Fruit fly (Drosophila melanogaster) whole organism, embryonic: ENCODE results near the gene CG43294.

Experiments
- CG10147 ChIP-seq: fragments of 200-800 bp; sonication (Bioruptor generic); optimal IDR thresholded peaks from 2 replicates; lab custom pipeline; 2019; ENCODE audit warnings: missing biosample characterization, mild to moderate bottlenecking, missing genetic modification characterization, moderate library complexity
- CG11696 ChIP-seq: fragments of 200-800 bp; sonication (Bioruptor generic); IDR thresholded peaks from 2 replicates; pipeline ENCODE4 v1.3.6; 2022; ENCODE audit warnings: missing biosample characterization, missing genetic modification characterization
- CG12155 ChIP-seq: fragments of 200-800 bp; sonication (Bioruptor generic); optimal IDR thresholded peaks from 3 replicates; lab custom pipeline; 2016; ENCODE audit warnings: missing biosample characterization, missing genetic modification characterization
- CG12219 ChIP-seq: fragments of 200-800 bp; sonication (Bioruptor generic); optimal IDR thresholded peaks from 3 replicates; lab custom pipeline; 2018; ENCODE audit warnings: missing biosample characterization, mild to moderate bottlenecking, missing genetic modification characterization
- CG12391 ChIP-seq: fragments of 200-800 bp; sonication (Bioruptor generic); optimal IDR thresholded peaks from 3 replicates; lab custom pipeline; 2018; ENCODE audit warnings: missing biosample characterization, mild to moderate bottlenecking, missing genetic modification characterization, moderate library complexity
- CG14441 ChIP-seq: fragments of 200-800 bp; sonication (Bioruptor generic); IDR thresholded peaks from 2 replicates; pipeline ENCODE4 v1.3.6; 2022; ENCODE audit warnings: missing biosample characterization, missing genetic modification characterization
- CG1647 ChIP-seq: fragments of 200-800 bp; sonication (Bioruptor generic); optimal IDR thresholded peaks from 3 replicates; lab custom pipeline; 2016; ENCODE audit warnings: missing biosample characterization, missing genetic modification characterization
- CG16813 ChIP-seq: fragments of 200-800 bp; sonication (Bioruptor generic); IDR thresholded peaks from 3 replicates; pipeline ENCODE4 v1.3.6; 2022; ENCODE audit warnings: missing biosample characterization, missing genetic modification characterization; ENCODE audit not compliant: partially characterized antibody
- CG2712 ChIP-seq: fragments of 200-800 bp; optimal IDR thresholded peaks from 3 replicates; lab custom pipeline; 2019; ENCODE audit warnings: missing biosample characterization, mild to moderate bottlenecking, missing genetic modification characterization, moderate library complexity
- CG2889 ChIP-seq: fragments of 200-800 bp; sonication (Bioruptor generic); IDR thresholded peaks from 3 replicates; pipeline ENCODE4 v1.3.6; 2022; ENCODE audit warnings: missing biosample characterization, missing genetic modification characterization
- CG30431 ChIP-seq: fragments of 200-800 bp; sonication (Bioruptor generic); optimal IDR thresholded peaks from 2 replicates; lab custom pipeline; 2017; ENCODE audit warnings: missing biosample characterization, missing genetic modification characterization
- CG31365 ChIP-seq: fragments of 200-800 bp; sonication (Bioruptor generic); optimal IDR thresholded peaks from 2 replicates; lab custom pipeline; 2018; ENCODE audit warnings: missing biosample characterization, mild to moderate bottlenecking, missing genetic modification characterization
- CG34224 ChIP-seq: fragments of 200-800 bp; sonication (Bioruptor generic); IDR thresholded peaks from 3 replicates; pipeline ENCODE4 v1.3.6; 2022; ENCODE audit warnings: missing biosample characterization, missing genetic modification characterization; ENCODE audit not compliant: partially characterized antibody
- CG3726 ChIP-seq: fragments of 200-800 bp; sonication (Bioruptor generic); IDR thresholded peaks from 3 replicates; pipeline ENCODE4, ENCODE4 v1.3.6; 2022; ENCODE audit warnings: missing biosample characterization, missing genetic modification characterization
- CG4707 ChIP-seq: fragments of 200-800 bp; sonication (Bioruptor generic); optimal IDR thresholded peaks from 2 replicates; lab custom pipeline; 2018; ENCODE audit warnings: missing biosample characterization, mild to moderate bottlenecking, missing genetic modification characterization, moderate library complexity
- CG6654 ChIP-seq: fragments of 200-800 bp; sonication (Bioruptor generic); optimal IDR thresholded peaks from 2 replicates; lab custom pipeline; 2017; ENCODE audit warnings: missing biosample characterization, mild to moderate bottlenecking, missing genetic modification characterization
- CG7271 ChIP-seq: fragments of 200-800 bp; sonication (Bioruptor generic); optimal IDR thresholded peaks from 2 replicates; lab custom pipeline; 2018; ENCODE audit warnings: missing biosample characterization, mild to moderate bottlenecking, missing genetic modification characterization, moderate library complexity
- CG7987 ChIP-seq: fragments of 200-800 bp; sonication (Bioruptor generic); optimal IDR thresholded peaks from 2 replicates; lab custom pipeline; 2018; ENCODE audit warnings: missing biosample characterization, mild to moderate bottlenecking, missing genetic modification characterization, moderate library complexity
- CG8281 ChIP-seq: fragments of 200-800 bp; sonication (Bioruptor generic); optimal IDR thresholded peaks from 2 replicates; lab custom pipeline; 2018; ENCODE audit warnings: missing biosample characterization, mild to moderate bottlenecking, missing genetic modification characterization, moderate library complexity
- CG9817 ChIP-seq: fragments of 200-800 bp; sonication (Bioruptor generic); optimal IDR thresholded peaks from 2 replicates; lab custom pipeline; 2018; ENCODE audit warnings: missing biosample characterization, mild to moderate bottlenecking, missing genetic modification characterization, moderate library complexity
- CHES-1-like ChIP-seq: fragments of 200-800 bp; sonication (Bioruptor generic); optimal IDR thresholded peaks from 2 replicates; lab custom pipeline; 2016; ENCODE audit warnings: missing biosample characterization, missing genetic modification characterization
- CoRest ChIP-seq: fragments of 200-800 bp; sonication (Bioruptor generic); optimal IDR thresholded peaks from 3 replicates; lab custom pipeline; 2018; ENCODE audit warnings: missing biosample characterization, mild to moderate bottlenecking, missing genetic modification characterization, moderate library complexity
- CrebB ChIP-seq: fragments of 200-800 bp; sonication (Bioruptor generic); optimal IDR thresholded peaks from 3 replicates; lab custom pipeline; 2018; ENCODE audit warnings: missing biosample characterization, mild to moderate bottlenecking, missing genetic modification characterization
- Dp ChIP-seq: fragments of 200-800 bp; sonication (Bioruptor generic); optimal IDR thresholded peaks from 2 replicates; lab custom pipeline; 2018; ENCODE audit warnings: missing biosample characterization, mild to moderate bottlenecking, missing genetic modification characterization, moderate library complexity
- HmgD ChIP-seq: fragments of 200-800 bp; sonication (Bioruptor generic); optimal IDR thresholded peaks from 3 replicates; lab custom pipeline; 2016; ENCODE audit warnings: missing biosample characterization, missing genetic modification characterization
- Hr39 ChIP-seq: fragments of >200 bp; optimal IDR thresholded peaks from 2 replicates; lab custom pipeline; 2017
- Hr51 ChIP-seq, 2 experiments: fragments of 200-800 bp; sonication (Bioruptor generic); optimal IDR thresholded peaks; 2 replicates in 1 of 2; 3 replicates in 1 of 2; lab custom pipeline; 2016 to 2018; ENCODE audit warnings: missing biosample characterization in 2 of 2, missing genetic modification characterization in 2 of 2, mild to moderate bottlenecking in 1 of 2, moderate library complexity in 1 of 2
- Mad ChIP-seq: fragments of 200-800 bp; sonication (Bioruptor generic); optimal IDR thresholded peaks from 2 replicates; lab custom pipeline; 2016; ENCODE audit warnings: missing biosample characterization, missing genetic modification characterization
- Myb ChIP-seq: fragments of 200-800 bp; sonication (Bioruptor generic); optimal IDR thresholded peaks from 2 replicates; lab custom pipeline; 2016; ENCODE audit warnings: missing biosample characterization, missing genetic modification characterization
- Ravus ChIP-seq: fragments of 200-800 bp; sonication (Bioruptor generic); IDR thresholded peaks from 2 replicates; pipeline ENCODE4 v1.3.6; 2022; ENCODE audit warnings: missing biosample characterization, missing genetic modification characterization
- Side ChIP-seq: fragments of 200-800 bp; sonication (Bioruptor generic); optimal IDR thresholded peaks from 2 replicates; lab custom pipeline; 2016; ENCODE audit warnings: missing biosample characterization, missing genetic modification characterization
- Six4 ChIP-seq: fragments of 200-800 bp; sonication (Bioruptor generic); optimal IDR thresholded peaks from 2 replicates; lab custom pipeline; 2016; ENCODE audit warnings: missing biosample characterization, missing genetic modification characterization
- Sry-β ChIP-seq: fragments of 200-800 bp; sonication (Bioruptor generic); optimal IDR thresholded peaks from 2 replicates; lab custom pipeline; 2018; ENCODE audit warnings: missing biosample characterization, mild to moderate bottlenecking, missing genetic modification characterization, moderate library complexity
- Ssrp ChIP-seq: fragments of 200-800 bp; sonication (Bioruptor generic); optimal IDR thresholded peaks from 2 replicates; lab custom pipeline; 2018; ENCODE audit warnings: missing biosample characterization, mild to moderate bottlenecking, missing genetic modification characterization, moderate library complexity
- TFAM ChIP-seq: fragments of 200-800 bp; sonication (Bioruptor generic); optimal IDR thresholded peaks from 2 replicates; lab custom pipeline; 2017; ENCODE audit warnings: missing biosample characterization, missing genetic modification characterization, inconsistent platforms
- Taf1 ChIP-seq: fragments of 200-800 bp; sonication (Bioruptor generic); IDR thresholded peaks from 2 replicates; pipeline ENCODE4 v1.3.6; 2022; ENCODE audit warnings: missing biosample characterization, missing genetic modification characterization
- btn ChIP-seq: fragments of 200-800 bp; sonication (Bioruptor generic); optimal IDR thresholded peaks from 2 replicates; lab custom pipeline; 2016; ENCODE audit warnings: missing biosample characterization, missing genetic modification characterization
- dpn ChIP-seq, 2 experiments: fragments of 200-800 bp; sonication (Bioruptor generic); optimal IDR thresholded peaks; 3 replicates each; lab custom pipeline; 2016; ENCODE audit warnings: missing biosample characterization in 2 of 2, missing genetic modification characterization in 2 of 2
- esg ChIP-seq: fragments of 200-800 bp; sonication (Bioruptor generic); conservative IDR thresholded peaks from 2 replicates; pipeline ENCODE4 v1.3.6; 2022; ENCODE audit warnings: missing biosample characterization, missing genetic modification characterization
- gcm ChIP-seq: fragments of 200-800 bp; sonication (Bioruptor generic); optimal IDR thresholded peaks from 2 replicates; lab custom pipeline; 2019; ENCODE audit warnings: missing biosample characterization, mild to moderate bottlenecking, missing genetic modification characterization, moderate library complexity
- gsb-n ChIP-seq: fragments of 200-800 bp; sonication (Bioruptor generic); optimal IDR thresholded peaks from 3 replicates; lab custom pipeline; 2018; ENCODE audit warnings: missing biosample characterization, mild to moderate bottlenecking, missing genetic modification characterization
- hbn ChIP-seq: fragments of 200-800 bp; sonication (Bioruptor generic); IDR thresholded peaks from 2 replicates; pipeline ENCODE4 v1.3.6; 2022; ENCODE audit warnings: missing biosample characterization, missing genetic modification characterization; ENCODE audit not compliant: partially characterized antibody
- insv ChIP-seq, 2 experiments: fragments of 200-800 bp; sonication (Bioruptor generic); optimal IDR thresholded peaks; 3 replicates each; lab custom pipeline; 2016 to 2018; ENCODE audit warnings: missing biosample characterization in 2 of 2, missing genetic modification characterization in 2 of 2
- org-1 ChIP-seq: fragments of 200-800 bp; sonication (Bioruptor generic); optimal IDR thresholded peaks from 2 replicates; lab custom pipeline; 2017; ENCODE audit warnings: missing biosample characterization, missing genetic modification characterization
- pb ChIP-seq: fragments of 200-800 bp; sonication (Bioruptor generic); optimal IDR thresholded peaks from 3 replicates; lab custom pipeline; 2016; ENCODE audit warnings: missing biosample characterization, missing genetic modification characterization
- peb ChIP-seq: fragments of 200-800 bp; sonication (Bioruptor generic); IDR thresholded peaks from 2 replicates; pipeline ENCODE4 v1.3.6; 2022; ENCODE audit warnings: missing biosample characterization, missing genetic modification characterization
- pros ChIP-seq: fragments of 200-800 bp; sonication (Bioruptor generic); optimal IDR thresholded peaks from 3 replicates; lab custom pipeline; 2019; ENCODE audit warnings: missing biosample characterization, mild to moderate bottlenecking, missing genetic modification characterization, moderate library complexity
- sens-2 ChIP-seq: fragments of 200-800 bp; sonication (Bioruptor generic); IDR thresholded peaks from 2 replicates; pipeline ENCODE4 v1.3.6; 2022; ENCODE audit warnings: missing biosample characterization, missing genetic modification characterization
- so ChIP-seq: fragments of 200-800 bp; sonication (Bioruptor generic); IDR thresholded peaks from 3 replicates; pipeline ENCODE4 v1.3.6; 2022; ENCODE audit warnings: missing biosample characterization, missing genetic modification characterization
- tx ChIP-seq: fragments of 200-800 bp; sonication (Bioruptor generic); optimal IDR thresholded peaks from 2 replicates; lab custom pipeline; 2016; ENCODE audit warnings: missing biosample characterization, missing genetic modification characterization
- wor ChIP-seq: fragments of 200-800 bp; sonication (Bioruptor generic); IDR thresholded peaks from 2 replicates; pipeline ENCODE4 v1.3.6; 2022; ENCODE audit warnings: missing biosample characterization, missing genetic modification characterization
- zf30C ChIP-seq: fragments of 200-800 bp; sonication (Bioruptor generic); optimal IDR thresholded peaks from 3 replicates; lab custom pipeline; 2018; ENCODE audit warnings: missing biosample characterization, mild to moderate bottlenecking, missing genetic modification characterization

The CG43294 gene

dm6 chr3L:11992960-11993359, 34.9 kb downstream of the CG43294 start, which contains the start of gene viaf (continued):
- TF ChIP-seq CG6654 (GFP tag; lab: Kevin White, UChicago) (no peak), pros (GFP tag; lab: Kevin White, UChicago) (no peak), insv (GFP tag; optimal IDR thresholded peaks at IDR 0.05; lab: Kevin White, UChicago) (no peak), CG4707 (GFP tag; lab: Kevin White, UChicago) (no peak), gcm (GFP tag; lab: Kevin White, UChicago) (no peak), CG7271 (peak; percentile 14), CG12391 (peak; percentile 79), wor (GFP tag; lab: Robert Waterston, UW) (no peak), Ravus (no peak), CG1647 (GFP tag; lab: Kevin White, UChicago) (peak; percentile 9), pb (GFP tag; lab: Kevin White, UChicago) (no peak), btn (GFP tag; lab: Kevin White, UChicago) (no peak), CG9817 (peak; percentile 16), CG8281 (tag; lab: Kevin White, UChicago) (no peak), CG12155 (peak; percentile 37), CG2712 (tag; lab: Kevin White, UChicago) (peak; percentile 79), esg (GFP tag; lab: Robert Waterston, UW) (no peak), Myb (GFP tag; lab: Kevin White, UChicago) (peak; percentile 17), CHES-1-like (GFP tag; lab: Kevin White, UChicago) (no peak), peb (GFP tag; lab: Robert Waterston, UW) (no peak), Six4 (GFP tag; lab: Kevin White, UChicago) (peak; percentile 45), gsb-n (tag; lab: Kevin White, UChicago) (no peak), tx (GFP tag; lab: Kevin White, UChicago) (no peak), CG10147 (GFP tag; lab: Kevin White, UChicago) (no peak), sens-2 (GFP tag; lab: Robert Waterston, UW) (no peak), CG3726 (no peak), hbn (GFP tag; lab: Robert Waterston, UW) (peak; percentile 85), Hr51 (GFP tag; optimal IDR thresholded peaks at IDR 0.05; lab: Kevin White, UChicago) (no peak), Side (no peak), Dp (GFP tag; lab: Kevin White, UChicago) (peak; percentile 43), CG16813 (GFP tag; lab: Robert Waterston, UW) (peak; percentile 90), CG31365 (tag; lab: Kevin White, UChicago) (no peak), TFAM (no peak), org-1 (GFP tag; lab: Kevin White, UChicago) (no peak), Sry-β (GFP tag; lab: Kevin White, UChicago) (no peak), Ssrp (tag; lab: Kevin White, UChicago) (peak; percentile 45), CG12219 (GFP tag; lab: Kevin White, UChicago) (no peak), CG2889 (GFP tag; lab: Robert Waterston, UW) (no peak), so (GFP tag; lab: Robert Waterston, UW) (no peak), Mad (GFP tag; lab: Kevin White, UChicago) (no peak), HmgD (GFP tag; lab: Kevin White, UChicago) (no peak), zf30C (GFP tag; lab: Kevin White, UChicago) (no peak), CG14441 (GFP tag; lab: Robert Waterston, UW) (peak; percentile 30), CG34224 (GFP tag; lab: Robert Waterston, UW) (peak; percentile 87), CrebB (tag; lab: Kevin White, UChicago) (no peak), dpn (GFP tag; optimal IDR thresholded peaks at IDR 0.05; lab: Kevin White, UChicago) (peak in 1 of 2 experiments; percentile 61), CoRest (tag; lab: Kevin White, UChicago) (peak; percentile 60), Taf1 (GFP tag; lab: Robert Waterston, UW) (no peak; the same call in 1 of the 2 replicates), Hr39 (lab: Kevin White, UChicago) (no peak), CG30431 (no peak), CG7987 (GFP tag; lab: Kevin White, UChicago) (no peak), CG11696 (no peak)
